Worm (Caenorhabditis elegans): ENCODE measurements around the gene F55G7.1.

The F55G7.1 gene

ce11 chrX:11882800-11883199 is 41.4 kb upstream of the F55G7.1 start, which contains the start of the genes Y62H9A.5 and ule-5:
Gene Y62H9A.5, minus strand, starts transcription at chrX:11882900.
Gene ule-5, plus strand, starts transcription at chrX:11883127.
- no peak for TF ChIP-seq lim-6 (tag; optimal IDR thresholded peaks at IDR 0.05)

ce11 chrX:11885577-11885976 is 38.7 kb upstream of the F55G7.1 start, which contains the start of gene Y62H9A.7:
Gene Y62H9A.7, minus strand, starts transcription at chrX:11885677.
- TF ChIP-seq ceh-9 (tag; optimal IDR thresholded peaks at IDR 0.05), result no peak
- no peak for TF ChIP-seq pax-1 (tag; optimal IDR thresholded peaks at IDR 0.05)
- TF ChIP-seq zip-5 (tag; optimal IDR thresholded peaks at IDR 0.05), result no peak
- no peak for TF ChIP-seq ttx-3 (tag; optimal IDR thresholded peaks at IDR 0.05)
- TF ChIP-seq K09A11.1 (tag; optimal IDR thresholded peaks at IDR 0.05; ENCODE audit: insufficient read depth), result no peak
- TF ChIP-seq sox-2 (GFP tag; IDR thresholded peaks at IDR 0.05), result no peak
- TF ChIP-seq C38D4.7 (GFP tag; optimal IDR thresholded peaks at IDR 0.05), result no peak
- no peak for TF ChIP-seq ceh-22 (tag; optimal IDR thresholded peaks at IDR 0.05)
- no peak for TF ChIP-seq ref-2 (tag; optimal IDR thresholded peaks at IDR 0.05)

DNA sequence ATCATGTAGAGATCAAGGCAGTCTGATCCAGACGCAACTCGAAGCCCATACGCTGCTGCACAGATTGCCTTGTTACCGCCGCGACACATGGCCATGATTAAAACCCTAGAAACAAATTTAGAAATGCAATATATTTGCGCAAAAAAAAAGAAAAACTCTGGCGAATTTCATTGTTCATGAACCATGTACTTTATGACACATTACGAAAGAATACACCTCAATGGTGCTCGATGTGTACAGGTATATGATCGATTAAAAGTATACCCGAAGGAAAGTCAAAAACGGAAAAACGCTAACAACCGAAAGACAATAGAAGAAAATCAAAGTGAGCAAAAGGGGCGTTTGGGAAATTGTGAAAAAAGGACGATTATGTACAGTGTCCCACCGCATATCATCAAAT is 31.9 kb upstream of the F55G7.1 start, which contains the start of gene Y62H9A.8:
Gene Y62H9A.8, minus strand, starts transcription at position 101 of the 400 bp plus-strand sequence.
- TF ChIP-seq nhr-232 (tag; optimal IDR thresholded peaks at IDR 0.05) (no peak), unc-86 (tag; optimal IDR thresholded peaks at IDR 0.05) (no peak), pha-4 (tag; optimal IDR thresholded peaks at IDR 0.05) (no peak), pros-1 (tag; optimal IDR thresholded peaks at IDR 0.05) (no peak), ceh-18 (tag; optimal IDR thresholded peaks at IDR 0.05) (no peak), ceh-19 (GFP tag; optimal IDR thresholded peaks at IDR 0.05) (no peak), C38D4.7 (GFP tag; optimal IDR thresholded peaks at IDR 0.05) (no peak), pag-3 (tag; optimal IDR thresholded peaks at IDR 0.05; ENCODE audit: borderline replicate concordance) (no peak), zip-5 (tag; optimal IDR thresholded peaks at IDR 0.05) (no peak), ceh-22 (tag; optimal IDR thresholded peaks at IDR 0.05) (no peak), unc-42 (tag; optimal IDR thresholded peaks at IDR 0.05) (no peak), hlh-15 (tag; optimal IDR thresholded peaks at IDR 0.05) (no peak), K02D7.2 (tag; optimal IDR thresholded peaks at IDR 0.05) (no peak), ztf-16 (tag; optimal IDR thresholded peaks at IDR 0.05) (no peak), gmeb-2 (tag; optimal IDR thresholded peaks at IDR 0.05) (no peak), mec-3 (tag; optimal IDR thresholded peaks at IDR 0.05; ENCODE audit: borderline replicate concordance) (no peak), fkh-6 (tag; optimal IDR thresholded peaks at IDR 0.05) (no peak), ttx-3 (tag; optimal IDR thresholded peaks at IDR 0.05) (no peak), ceh-6 (GFP tag; optimal IDR thresholded peaks at IDR 0.05) (no peak)

DNA sequence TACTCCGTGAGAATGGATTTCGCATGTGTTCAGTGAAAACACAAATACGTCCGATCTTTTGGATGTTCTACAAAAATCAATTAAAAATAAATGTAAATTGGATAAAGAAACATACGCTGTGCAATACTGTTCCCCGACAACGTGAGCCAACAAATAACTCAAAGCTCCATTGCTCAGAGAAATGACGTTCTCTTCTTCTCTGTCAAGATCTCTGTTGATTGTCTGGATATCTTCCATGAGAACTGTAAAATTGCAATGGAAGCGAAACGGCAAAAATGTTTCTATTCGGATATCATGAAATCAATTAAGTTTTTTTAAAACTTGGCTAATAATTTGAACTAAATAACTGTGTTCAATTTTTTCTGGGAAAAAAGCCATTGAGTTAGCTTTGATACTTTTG is 27.5 kb upstream of the F55G7.1 start:
- TF ChIP-seq mec-3 (tag; optimal IDR thresholded peaks at IDR 0.05; ENCODE audit: borderline replicate concordance), result no peak
- no peak for TF ChIP-seq lin-11 (tag; optimal IDR thresholded peaks at IDR 0.05)
- TF ChIP-seq ceh-19 (GFP tag; optimal IDR thresholded peaks at IDR 0.05), result no peak
- TF ChIP-seq ahr-1 (tag; optimal IDR thresholded peaks at IDR 0.05), result no peak
- no peak for TF ChIP-seq pha-2 (tag; optimal IDR thresholded peaks at IDR 0.05)
- TF ChIP-seq ceh-22 (tag; optimal IDR thresholded peaks at IDR 0.05), result no peak
- TF ChIP-seq hlh-15 (tag; optimal IDR thresholded peaks at IDR 0.05), result no peak
- no peak for TF ChIP-seq nhr-11 (tag; optimal IDR thresholded peaks at IDR 0.05)
- TF ChIP-seq unc-42 (tag; optimal IDR thresholded peaks at IDR 0.05), result no peak
- TF ChIP-seq pax-1 (tag; optimal IDR thresholded peaks at IDR 0.05), result no peak

DNA sequence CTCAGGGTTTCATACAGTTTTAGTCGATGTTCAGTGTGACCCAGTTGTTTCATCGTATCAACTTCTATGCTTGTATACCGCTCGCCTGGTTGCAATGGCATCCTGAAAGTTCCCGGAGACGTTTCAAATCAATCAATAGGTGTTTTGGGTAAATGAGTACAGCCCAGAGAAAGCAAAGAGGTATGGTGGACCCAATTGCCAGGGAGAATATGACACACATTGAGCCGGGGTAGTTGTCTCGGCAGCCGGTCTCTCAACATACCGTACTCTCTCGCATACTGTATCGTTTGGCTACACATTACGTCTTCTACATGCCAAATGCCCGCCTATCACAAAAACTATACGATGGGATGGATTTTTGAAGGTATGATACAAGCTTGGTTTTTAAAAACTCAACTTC is 26.2 kb upstream of the F55G7.1 start, which contains the start of gene Y62H9A.9:
Gene Y62H9A.9, minus strand, starts transcription at position 101 of the 400 bp plus-strand sequence.
- TF ChIP-seq hlh-15 (tag; optimal IDR thresholded peaks at IDR 0.05) (no peak), elt-4 (tag; optimal IDR thresholded peaks at IDR 0.05) (no peak), elt-2 (tag; optimal IDR thresholded peaks at IDR 0.05) (no peak), ceh-19 (GFP tag; optimal IDR thresholded peaks at IDR 0.05) (no peak), nfya-1 (tag; optimal IDR thresholded peaks at IDR 0.05) (no peak), ceh-2 (tag; optimal IDR thresholded peaks at IDR 0.05) (no peak), dmd-4 (tag; optimal IDR thresholded peaks at IDR 0.05; ENCODE audit: borderline replicate concordance) (no peak), gmeb-2 (tag; optimal IDR thresholded peaks at IDR 0.05) (no peak), unc-86 (tag; optimal IDR thresholded peaks at IDR 0.05) (no peak)
